Worm (Caenorhabditis elegans) whole organism, L3 larva: ENCODE measurements around the gene del-8.

Experiments
- ama-1 ChIP-seq: fragments of 150-350 bp; optimal IDR thresholded peaks from 2 replicates; lab custom pipeline; 2018
- egl-27 ChIP-seq: sonication (generic microtip); optimal IDR thresholded peaks from 4 replicates; lab custom pipeline; 2017; ENCODE audit warnings: missing biosample characterization, missing genetic modification reagents, missing genetic modification characterization
- fkh-10 ChIP-seq: sonication (generic microtip); optimal IDR thresholded peaks from 2 replicates; lab custom pipeline; 2017; ENCODE audit warnings: missing biosample characterization, missing genetic modification reagents, missing genetic modification characterization
- mdl-1 ChIP-seq: fragments of 150-350 bp; optimal IDR thresholded peaks from 2 replicates; lab custom pipeline; 2014; ENCODE audit warnings: missing biosample characterization, missing genetic modification characterization
- nfya-1 ChIP-seq: sonication (generic microtip); optimal IDR thresholded peaks from 2 replicates; lab custom pipeline; 2017; ENCODE audit warnings: missing genetic modification characterization, mild to moderate bottlenecking, missing compliant biosample characterization, antibody characterized with exemption, moderate library complexity; ENCODE audit not compliant: insufficient read depth
- nhr-11 ChIP-seq: fragments of 150-350 bp; optimal IDR thresholded peaks from 2 replicates; lab custom pipeline; 2014; ENCODE audit warnings: missing biosample characterization, missing genetic modification characterization
- nhr-77 ChIP-seq: fragments of 150-350 bp; optimal IDR thresholded peaks from 2 replicates; lab custom pipeline; 2014; ENCODE audit warnings: missing biosample characterization, missing genetic modification characterization
- skn-1 ChIP-seq: fragments of 150-350 bp; optimal IDR thresholded peaks from 2 replicates; lab custom pipeline; 2014; ENCODE audit warnings: missing biosample characterization, missing genetic modification characterization
- tbx-2 ChIP-seq: sonication (generic microtip); optimal IDR thresholded peaks from 2 replicates; lab custom pipeline; 2016; ENCODE audit warnings: mild to moderate bottlenecking, missing genetic modification characterization, missing compliant biosample characterization
- unc-62 ChIP-seq: fragments of 150-350 bp; sonication (generic microtip); optimal IDR thresholded peaks from 4 replicates; lab custom pipeline; 2014; ENCODE audit warnings: missing biosample characterization, missing genetic modification reagents, missing genetic modification characterization
- ztf-11 ChIP-seq: fragments of 150-350 bp; optimal IDR thresholded peaks from 2 replicates; lab custom pipeline; 2014; ENCODE audit warnings: missing biosample characterization, missing genetic modification characterization
- ztf-4 ChIP-seq: fragments of 150-350 bp; optimal IDR thresholded peaks from 2 replicates; lab custom pipeline; 2014; ENCODE audit warnings: missing biosample characterization, missing genetic modification characterization

DNA sequence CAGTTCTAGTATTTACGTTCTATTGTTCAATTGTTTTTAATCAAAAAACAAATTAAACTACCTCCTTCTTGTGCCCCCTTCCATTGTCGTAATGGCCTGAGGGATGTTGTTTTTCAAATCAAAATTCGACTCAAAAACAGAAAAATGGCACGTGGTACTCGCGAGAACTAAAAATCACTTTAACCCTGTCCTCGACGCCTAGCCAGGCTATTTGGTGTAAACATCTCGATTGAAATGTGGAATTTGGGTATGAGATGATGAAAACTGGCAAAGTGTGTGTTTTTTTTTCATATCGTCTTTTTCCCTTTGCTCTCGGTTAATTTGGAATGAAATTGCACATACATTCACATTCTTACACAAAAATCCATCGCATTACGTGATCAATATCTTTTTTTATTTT is 42.6 kb upstream of the del-8 start:
- no peak for TF ChIP-seq egl-27 (tag; lab: Kevin White, UChicago)
- TF ChIP-seq fkh-10 (GFP tag; lab: Kevin White, UChicago): no peak
- no peak for TF ChIP-seq unc-62 (GFP tag; lab: Kevin White, UChicago)
- TF ChIP-seq ztf-11: no peak
- no peak for TF ChIP-seq tbx-2 (tag; lab: Kevin White, UChicago)
- no peak for TF ChIP-seq mdl-1
- no peak for TF ChIP-seq nfya-1 (tag; lab: Kevin White, UChicago)
- no peak for TF ChIP-seq ztf-4
- TF ChIP-seq nhr-77: no peak
- TF ChIP-seq ama-1 (lab: Kevin White, UChicago): no peak
- TF ChIP-seq skn-1 (tag; lab: Kevin White, UChicago): no peak
- TF ChIP-seq nhr-11: no peak
